Worm (Caenorhabditis elegans): ENCODE data around the gene F54B11.11.

ce11 chrX:13605854-13606253 lies 27.3 kb downstream of the F54B11.11 start:
- TF ChIP-seq ama-1 (optimal IDR thresholded peaks at IDR 0.05) = no peak
- TF ChIP-seq scrt-1 (GFP tag; IDR thresholded peaks at IDR 0.05) = no peak
- no peak for TF ChIP-seq F13C5.2 (tag; optimal IDR thresholded peaks at IDR 0.05)
- TF ChIP-seq hmbx-1 (tag; optimal IDR thresholded peaks at IDR 0.05) = no peak
- no peak for TF ChIP-seq tbx-37 (GFP tag; conservative IDR thresholded peaks at IDR 0.05)
- no peak for TF ChIP-seq ets-7 (tag; optimal IDR thresholded peaks at IDR 0.05)
